Worm (Caenorhabditis elegans) whole organism, early embryonic: ENCODE results near the gene nhr-252.

Experiments used
- B0310.2 ChIP-seq: sonication (generic microtip); optimal IDR thresholded peaks from 2 replicates; lab custom pipeline; 2016; ENCODE audit warnings: mild to moderate bottlenecking, missing genetic modification characterization, missing compliant biosample characterization
- F13C5.2 ChIP-seq: sonication (generic microtip); optimal IDR thresholded peaks from 2 replicates; lab custom pipeline; 2017; ENCODE audit warnings: mild to moderate bottlenecking, missing genetic modification characterization, inconsistent platforms, missing compliant biosample characterization
- aly-1 ChIP-seq: sonication (generic microtip); optimal IDR thresholded peaks from 2 replicates; lab custom pipeline; 2016; ENCODE audit warnings: missing genetic modification characterization, missing compliant biosample characterization
- ama-1 ChIP-seq: fragments of 150-350 bp; optimal IDR thresholded peaks from 2 replicates; lab custom pipeline; 2014
- ceh-13 ChIP-seq: fragments of 200-800 bp; sonication (Bioruptor generic); optimal IDR thresholded peaks from 2 replicates; lab custom pipeline; 2018; ENCODE audit warnings: mild to moderate bottlenecking, missing genetic modification characterization, missing compliant biosample characterization
- ceh-36 ChIP-seq: sonication (generic microtip); optimal IDR thresholded peaks from 2 replicates; lab custom pipeline; 2016; ENCODE audit warnings: missing genetic modification characterization, inconsistent platforms, missing compliant biosample characterization
- ets-7 ChIP-seq: sonication (generic microtip); optimal IDR thresholded peaks from 2 replicates; lab custom pipeline; 2016; ENCODE audit warnings: missing genotype, missing genetic modification characterization, missing compliant biosample characterization
- flt-1 ChIP-seq: fragments of 200-800 bp; sonication (Bioruptor generic); IDR thresholded peaks from 2 replicates; pipeline ENCODE4 v1.3.6; 2022; ENCODE audit warnings: missing genetic modification characterization, missing compliant biosample characterization
- hmbx-1 ChIP-seq: sonication (generic microtip); optimal IDR thresholded peaks from 2 replicates; lab custom pipeline; 2016; ENCODE audit warnings: mild to moderate bottlenecking, missing genetic modification characterization, missing compliant biosample characterization
- hmg-4 ChIP-seq: fragments of 200-800 bp; sonication (Bioruptor generic); optimal IDR thresholded peaks from 2 replicates; lab custom pipeline; 2018; ENCODE audit warnings: mild to moderate bottlenecking, missing genetic modification characterization, missing compliant biosample characterization
- hnd-1 ChIP-seq: sonication (generic microtip); optimal IDR thresholded peaks from 2 replicates; lab custom pipeline; 2016; ENCODE audit warnings: missing genetic modification characterization, missing compliant biosample characterization
- pes-1 ChIP-seq: fragments of 200-800 bp; sonication (Bioruptor generic); IDR thresholded peaks from 2 replicates; pipeline ENCODE4 v1.3.6; 2022; ENCODE audit warnings: missing genetic modification reagents, missing genetic modification characterization, missing compliant biosample characterization
- scrt-1 ChIP-seq: fragments of 200-800 bp; sonication (Bioruptor generic); IDR thresholded peaks from 2 replicates; pipeline ENCODE4 v1.3.6; 2022; ENCODE audit warnings: missing genetic modification characterization, missing compliant biosample characterization
- sea-1 ChIP-seq: fragments of 200-800 bp; sonication (Bioruptor generic); conservative IDR thresholded peaks from 2 replicates; pipeline ENCODE4 v1.3.6; 2022; ENCODE audit warnings: missing genetic modification characterization, missing compliant biosample characterization
- tbx-11 ChIP-seq: fragments of 200-800 bp; sonication (Bioruptor generic); IDR thresholded peaks from 2 replicates; pipeline ENCODE4 v1.3.6; 2022; ENCODE audit warnings: missing genetic modification characterization, missing compliant biosample characterization
- tbx-37 ChIP-seq: fragments of 200-800 bp; sonication (Bioruptor generic); conservative IDR thresholded peaks from 2 replicates; pipeline ENCODE4 v1.3.6; 2022; ENCODE audit warnings: missing genetic modification reagents, missing genetic modification characterization, missing compliant biosample characterization
- tra-4 ChIP-seq: sonication (generic microtip); optimal IDR thresholded peaks from 2 replicates; lab custom pipeline; 2017; ENCODE audit warnings: missing genetic modification characterization, missing compliant biosample characterization

The nhr-252 gene

DNA sequence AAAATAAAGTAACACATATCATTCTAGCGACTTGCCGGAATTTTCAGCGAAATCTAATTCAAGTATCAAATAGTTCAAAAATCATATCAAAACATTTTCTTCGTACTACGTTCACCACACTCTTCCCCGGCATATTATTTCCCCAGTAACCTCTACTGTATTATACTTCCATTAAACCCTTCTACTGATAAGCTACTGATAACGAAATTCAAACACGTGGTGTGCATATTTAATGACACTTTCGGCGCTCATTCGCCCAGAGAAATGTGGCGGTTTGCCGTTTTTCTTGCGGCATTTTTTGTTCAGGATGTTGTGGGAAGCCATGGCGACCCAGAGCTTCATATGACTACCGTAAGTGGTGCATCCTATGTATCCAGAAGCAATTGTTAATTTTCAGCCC, 18.9 kb upstream of the nhr-252 start, which contains the start of gene lipl-5:
Gene lipl-5, plus strand, starts transcription at position 259 of the 400 bp plus-strand sequence.
- TF ChIP-seq tra-4 (no peak), flt-1 (GFP tag; lab: Robert Waterston, UW) (no peak), aly-1 (tag; lab: Kevin White, UChicago) (no peak), ama-1 (lab: Kevin White, UChicago) (no peak), ets-7 (tag; lab: Kevin White, UChicago) (no peak), pes-1 (no peak), F13C5.2 (tag; lab: Kevin White, UChicago) (no peak), hnd-1 (tag; lab: Kevin White, UChicago) (no peak), sea-1 (GFP tag; lab: Robert Waterston, UW) (no peak), B0310.2 (tag; lab: Kevin White, UChicago) (no peak), tbx-37 (GFP tag; lab: Robert Waterston, UW) (no peak), scrt-1 (no peak), tbx-11 (GFP tag; lab: Robert Waterston, UW) (no peak), hmbx-1 (no peak), hmg-4 (GFP tag; lab: Kevin White, UChicago) (no peak), ceh-13 (GFP tag; lab: Kevin White, UChicago) (no peak), ceh-36 (tag; lab: Kevin White, UChicago) (no peak)

DNA sequence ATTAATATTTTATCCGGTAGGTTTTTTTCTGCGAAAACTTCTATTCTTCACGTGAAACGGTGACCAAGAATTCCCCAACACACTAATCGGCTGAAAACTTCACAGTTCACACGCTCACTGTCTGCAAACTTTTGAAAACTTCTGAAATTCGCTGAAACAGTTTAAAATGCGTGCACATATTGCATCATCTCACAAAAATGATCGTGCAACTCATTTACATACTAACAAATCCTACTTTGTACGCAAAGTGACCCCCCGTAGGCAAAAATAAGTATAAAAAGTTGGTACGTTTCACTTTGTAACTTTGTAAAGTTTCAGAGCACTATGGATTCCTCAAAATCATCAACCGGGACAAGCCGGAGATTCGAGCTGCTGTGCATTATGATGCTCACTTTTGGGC, 16.0 kb upstream of the nhr-252 start, which contains the start of gene ZK6.6:
Gene ZK6.6, plus strand, starts transcription at position 301 of the 400 bp plus-strand sequence.
- no peak for TF ChIP-seq sea-1 (GFP tag; lab: Robert Waterston, UW)
- no peak for TF ChIP-seq scrt-1
- TF ChIP-seq pes-1: no peak
- TF ChIP-seq ceh-13 (GFP tag; lab: Kevin White, UChicago): no peak
- TF ChIP-seq tra-4: no peak
- TF ChIP-seq flt-1 (GFP tag; lab: Robert Waterston, UW): no peak
- no peak for TF ChIP-seq ets-7 (tag; lab: Kevin White, UChicago)
- no peak for TF ChIP-seq hmg-4 (GFP tag; lab: Kevin White, UChicago)
- TF ChIP-seq hmbx-1: no peak
- no peak for TF ChIP-seq ama-1 (lab: Kevin White, UChicago)
- TF ChIP-seq aly-1 (tag; lab: Kevin White, UChicago): no peak
- no peak for TF ChIP-seq ceh-36 (tag; lab: Kevin White, UChicago)
- TF ChIP-seq tbx-37 (GFP tag; lab: Robert Waterston, UW): no peak
- no peak for TF ChIP-seq B0310.2 (tag; lab: Kevin White, UChicago)
- TF ChIP-seq hnd-1 (tag; lab: Kevin White, UChicago): no peak
- TF ChIP-seq tbx-11 (GFP tag; lab: Robert Waterston, UW): no peak
- TF ChIP-seq F13C5.2 (tag; lab: Kevin White, UChicago): no peak

DNA sequence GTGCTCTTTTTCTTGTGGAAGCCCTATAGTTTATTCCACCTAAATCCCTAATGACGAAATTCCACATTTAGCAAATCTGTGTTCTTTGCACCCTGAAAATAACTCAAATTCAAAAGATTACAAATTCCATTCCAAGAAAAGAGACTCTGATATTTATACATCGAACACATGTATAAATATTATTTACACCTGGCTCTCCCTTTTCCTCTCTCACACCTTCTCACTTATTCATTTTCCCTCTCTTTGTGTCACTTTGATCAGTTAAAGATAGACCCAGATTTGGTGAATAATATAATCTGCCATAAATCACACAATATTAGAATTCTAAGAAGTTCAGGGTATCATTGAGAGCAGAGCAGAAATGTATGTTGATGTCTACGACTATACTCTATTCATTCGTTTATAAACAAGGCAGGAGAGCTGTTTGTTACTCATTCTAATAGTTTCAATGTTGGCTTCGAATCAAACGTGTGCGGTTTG, 12.2 kb upstream of the nhr-252 start, which contains the start of gene nhr-254:
Gene nhr-254, plus strand, starts transcription at position 430 of the 480 bp plus-strand sequence.
- TF ChIP-seq F13C5.2 (tag; lab: Kevin White, UChicago) (no peak), hnd-1 (tag; lab: Kevin White, UChicago) (no peak)

DNA sequence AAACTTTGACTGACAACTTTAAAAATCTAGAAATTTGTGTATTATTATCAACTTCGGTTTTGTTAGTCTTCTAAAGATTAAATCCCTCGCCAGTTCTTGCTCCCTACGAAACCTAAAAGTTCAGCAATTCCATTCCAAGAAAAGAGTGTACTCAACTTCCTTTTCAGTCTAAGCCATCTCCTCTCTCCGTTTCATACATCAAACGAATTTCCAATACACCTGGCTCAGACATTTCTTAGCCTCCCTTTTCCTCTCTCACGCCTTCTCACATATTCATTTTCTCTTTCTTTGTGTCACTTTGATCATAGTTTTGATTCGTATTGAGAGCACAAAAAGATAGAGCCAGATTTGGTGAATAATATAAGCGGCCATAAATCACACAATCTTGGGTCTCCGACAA, 8.1 kb upstream of the nhr-252 start, which contains the start of gene nhr-253:
Gene nhr-253, plus strand, starts transcription at position 285 of the 400 bp plus-strand sequence.
- TF ChIP-seq ets-7 (tag; lab: Kevin White, UChicago): no peak
- no peak for TF ChIP-seq sea-1 (GFP tag; lab: Robert Waterston, UW)

DNA sequence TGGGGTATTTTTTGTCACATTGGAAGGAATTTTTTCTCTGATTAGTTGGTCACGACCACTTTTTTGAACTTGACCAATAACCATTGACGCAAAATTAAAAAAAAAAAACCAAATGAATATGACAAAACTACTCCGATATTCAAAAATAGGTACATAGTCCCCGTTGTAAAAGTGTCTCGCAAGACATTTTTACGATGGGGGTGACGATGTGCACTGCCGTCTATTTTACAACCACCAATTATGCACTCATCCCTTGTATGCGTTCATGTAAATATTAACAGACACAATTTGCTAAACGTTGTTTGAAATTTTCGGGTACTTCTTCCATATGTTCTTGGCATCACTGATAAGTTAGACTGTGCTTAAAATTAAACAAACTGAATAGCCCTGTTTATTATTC, 4.7 kb upstream of the nhr-252 start, which contains the start of gene scl-27:
Gene scl-27, plus strand, starts transcription at position 301 of the 400 bp plus-strand sequence.
- TF ChIP-seq hmbx-1 (no peak), tra-4 (no peak)

DNA sequence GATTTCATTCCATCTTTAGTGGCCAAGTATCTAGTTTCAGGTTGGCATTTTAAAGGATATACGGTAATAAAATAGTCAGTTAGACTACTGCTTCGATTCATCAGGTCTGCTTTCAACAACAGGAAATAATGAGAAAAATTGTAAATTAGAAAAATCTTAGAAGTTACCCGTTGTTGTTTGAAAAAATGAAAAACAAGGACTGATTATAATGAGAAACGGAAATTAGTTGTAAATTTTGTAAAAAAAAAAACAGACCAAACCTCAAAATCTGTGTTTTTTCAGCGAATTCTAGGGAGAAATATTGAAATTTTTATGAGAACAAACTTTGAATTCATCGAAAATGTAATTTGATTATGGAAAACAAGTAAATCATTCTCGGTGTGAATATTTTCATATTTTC, 1.4 kb upstream of the nhr-252 start, which contains the start of gene srh-62:
Gene srh-62, minus strand, starts transcription at position 101 of the 400 bp plus-strand sequence.
- no peak for TF ChIP-seq aly-1 (tag; lab: Kevin White, UChicago)
- TF ChIP-seq hmbx-1: no peak
- TF ChIP-seq tbx-11 (GFP tag; lab: Robert Waterston, UW): no peak
- TF ChIP-seq hnd-1 (tag; lab: Kevin White, UChicago): no peak
- no peak for TF ChIP-seq ceh-13 (GFP tag; lab: Kevin White, UChicago)
- no peak for TF ChIP-seq tbx-37 (GFP tag; lab: Robert Waterston, UW)
- TF ChIP-seq flt-1 (GFP tag; lab: Robert Waterston, UW): no peak
- no peak for TF ChIP-seq hmg-4 (GFP tag; lab: Kevin White, UChicago)
- TF ChIP-seq scrt-1: no peak

DNA sequence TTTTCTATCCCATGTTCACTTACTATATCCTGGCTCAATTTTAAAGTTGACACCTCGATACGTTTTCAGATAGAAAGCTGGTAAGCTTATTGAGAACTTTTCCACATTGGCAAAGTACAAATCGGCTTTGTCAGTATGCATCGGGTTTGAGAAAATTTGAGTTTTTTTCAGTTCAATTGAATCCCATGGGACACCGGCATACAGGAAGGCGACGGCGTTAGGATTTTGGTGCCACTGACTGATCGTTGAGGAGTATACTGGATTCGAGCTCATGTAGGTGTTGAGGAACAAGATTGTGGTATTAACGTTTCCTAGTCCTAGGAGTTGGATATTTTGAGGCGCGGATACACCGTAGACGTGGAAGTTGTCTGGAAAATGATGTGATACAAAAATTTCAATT, 8.4 kb downstream of the nhr-252 start:
- TF ChIP-seq hmg-4 (GFP tag; lab: Kevin White, UChicago) (no peak), scrt-1 (no peak), ceh-13 (GFP tag; lab: Kevin White, UChicago) (no peak), ets-7 (tag; lab: Kevin White, UChicago) (no peak), hmbx-1 (no peak), flt-1 (GFP tag; lab: Robert Waterston, UW) (no peak), sea-1 (GFP tag; lab: Robert Waterston, UW) (no peak), tbx-37 (GFP tag; lab: Robert Waterston, UW) (no peak), pes-1 (no peak), hnd-1 (tag; lab: Kevin White, UChicago) (no peak), ama-1 (lab: Kevin White, UChicago) (no peak), F13C5.2 (tag; lab: Kevin White, UChicago) (no peak), tra-4 (no peak), aly-1 (tag; lab: Kevin White, UChicago) (no peak)

DNA sequence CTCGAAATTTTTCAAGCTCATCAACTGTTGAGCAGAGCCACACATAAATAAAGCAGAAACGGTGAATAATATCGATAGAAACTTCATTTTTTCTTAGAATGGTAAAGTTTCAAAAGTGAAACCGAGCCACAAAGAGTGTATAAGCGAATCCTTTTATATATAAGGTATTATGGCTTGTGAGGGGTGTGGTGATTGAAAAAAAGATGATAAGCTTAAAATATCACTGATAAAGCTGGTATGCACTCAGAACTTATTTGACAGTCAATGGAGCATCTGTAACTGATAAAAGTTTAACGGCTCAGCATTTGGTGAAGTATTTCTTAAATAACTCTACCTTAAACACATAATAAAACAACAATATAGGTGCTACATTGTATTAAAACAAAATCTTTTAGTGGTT, 10.2 kb downstream of the nhr-252 start, which contains the start of gene dod-19:
Gene dod-19, minus strand, starts transcription at position 130 of the 400 bp plus-strand sequence.
- TF ChIP-seq ceh-13 (GFP tag; lab: Kevin White, UChicago) (no peak), ceh-36 (tag; lab: Kevin White, UChicago) (no peak), F13C5.2 (tag; lab: Kevin White, UChicago) (no peak), ets-7 (tag; lab: Kevin White, UChicago) (no peak), pes-1 (no peak), scrt-1 (no peak), B0310.2 (tag; lab: Kevin White, UChicago) (no peak), ama-1 (lab: Kevin White, UChicago) (no peak), tra-4 (no peak)
